Worm (Caenorhabditis elegans) whole organism, L4 larva: ENCODE results near the gene K03A11.1.

Experiments used
- F26F4.8 ChIP-seq: fragments of 200-800 bp; sonication (Bioruptor generic); conservative IDR thresholded peaks from 2 replicates; pipeline ENCODE4 v1.3.6; 2022; ENCODE audit warnings: missing genetic modification characterization, missing compliant biosample characterization
- F37D6.2 ChIP-seq: sonication (generic microtip); optimal IDR thresholded peaks from 2 replicates; lab custom pipeline; 2016; ENCODE audit warnings: mild to moderate bottlenecking, missing genetic modification characterization, missing compliant biosample characterization
- T26A8.4 ChIP-seq: fragments of 200-800 bp; sonication (Bioruptor generic); IDR thresholded peaks from 2 replicates; pipeline ENCODE4 v1.3.6; 2022; ENCODE audit warnings: missing genetic modification characterization, missing compliant biosample characterization
- Y75B8A.6 ChIP-seq: fragments of 200-800 bp; sonication (Bioruptor generic); IDR thresholded peaks from 2 replicates; pipeline ENCODE4 v1.3.6; 2022; ENCODE audit warnings: missing genetic modification reagents, missing genetic modification characterization, missing compliant biosample characterization
- ZK337.2 ChIP-seq: fragments of 200-800 bp; sonication (Bioruptor generic); IDR thresholded peaks from 2 replicates; pipeline ENCODE4 v1.3.6; 2022; ENCODE audit warnings: missing genetic modification reagents, missing genetic modification characterization, missing compliant biosample characterization
- aha-1 ChIP-seq: fragments of 150-350 bp; peaks from one replicate; lab custom pipeline; 2014; ENCODE audit warnings: missing biosample characterization, missing genetic modification characterization
- ceh-20 ChIP-seq: fragments of 200-800 bp; sonication (Bioruptor generic); IDR thresholded peaks from 2 replicates; pipeline ENCODE4 v1.3.6; 2022; ENCODE audit warnings: missing genetic modification reagents, missing genetic modification characterization, missing compliant biosample characterization
- ceh-82 ChIP-seq: sonication (generic microtip); optimal IDR thresholded peaks from 2 replicates; lab custom pipeline; 2017; ENCODE audit warnings: missing biosample characterization, missing genetic modification characterization
- daf-19 ChIP-seq: fragments of 200-800 bp; sonication (Bioruptor generic); conservative IDR thresholded peaks from 2 replicates; pipeline ENCODE4 v1.3.6; 2022; ENCODE audit warnings: missing genetic modification characterization, missing compliant biosample characterization
- dmd-6 ChIP-seq: fragments of 200-800 bp; sonication (Bioruptor generic); IDR thresholded peaks from 2 replicates; pipeline ENCODE4 v1.3.6; 2022; ENCODE audit warnings: missing genetic modification reagents, missing genetic modification characterization, missing compliant biosample characterization
- dmd-8 ChIP-seq: fragments of 200-800 bp; sonication (Bioruptor generic); IDR thresholded peaks from 2 replicates; pipeline ENCODE4 v1.3.6; 2022; ENCODE audit warnings: missing genetic modification characterization, missing compliant biosample characterization
- dmd-9 ChIP-seq: fragments of 200-800 bp; sonication (Bioruptor generic); IDR thresholded peaks from 2 replicates; pipeline ENCODE4 v1.3.6; 2022; ENCODE audit warnings: missing genetic modification reagents, missing genetic modification characterization, missing compliant biosample characterization
- dpl-1 ChIP-seq: fragments of 150-350 bp; optimal IDR thresholded peaks from 2 replicates; lab custom pipeline; 2014; ENCODE audit warnings: missing biosample characterization, missing genetic modification reagents, missing genetic modification characterization
- duxl-1 ChIP-seq: sonication (generic microtip); optimal IDR thresholded peaks from 2 replicates; lab custom pipeline; 2016; ENCODE audit warnings: mild to moderate bottlenecking, missing genetic modification characterization, moderate library complexity, missing compliant biosample characterization; ENCODE audit not compliant: poor library complexity
- egl-43 ChIP-seq: fragments of 200-800 bp; sonication (Bioruptor generic); IDR thresholded peaks from 2 replicates; pipeline ENCODE4 v1.3.6; 2022; ENCODE audit warnings: missing genetic modification reagents, missing genetic modification characterization, missing compliant biosample characterization
- hif-1 ChIP-seq, 2 experiments: sonication (generic microtip); optimal IDR thresholded peaks; 2 replicates each; lab custom pipeline; 2016 to 2017; ENCODE audit warnings: missing compliant biosample characterization in 2 of 2, missing genetic modification characterization in 2 of 2, missing genetic modification reagents in 2 of 2, missing genotype in 2 of 2, mild to moderate bottlenecking in 1 of 2
- hlh-11 ChIP-seq: fragments of 200-800 bp; sonication (Bioruptor generic); optimal IDR thresholded peaks from 2 replicates; lab custom pipeline; 2018; ENCODE audit warnings: mild to moderate bottlenecking, missing genetic modification characterization, missing compliant biosample characterization
- hlh-30 ChIP-seq: sonication (generic microtip); optimal IDR thresholded peaks from 2 replicates; lab custom pipeline; 2017; ENCODE audit warnings: antibody characterized with exemption, mild to moderate bottlenecking, missing genetic modification characterization, missing compliant biosample characterization; ENCODE audit not compliant: insufficient read depth
- jun-1 ChIP-seq: fragments of 150-350 bp; optimal IDR thresholded peaks from 2 replicates; lab custom pipeline; 2014; ENCODE audit warnings: missing biosample characterization, missing genetic modification reagents, missing genetic modification characterization
- lin-15B ChIP-seq: fragments of 150-350 bp; sonication (generic microtip); optimal IDR thresholded peaks from 3 replicates; lab custom pipeline; 2014; ENCODE audit warnings: missing biosample characterization, missing genetic modification characterization
- lsy-2 ChIP-seq, 2 experiments: fragments of 150-350 bp in 1 of 2; sonication (generic microtip) in 1 of 2; optimal IDR thresholded peaks; 2 replicates each; lab custom pipeline; 2014 to 2017; ENCODE audit warnings: missing biosample characterization in 2 of 2, missing genetic modification characterization in 2 of 2
- madf-5 ChIP-seq, 2 experiments: fragments of 200-800 bp; sonication (Bioruptor generic); IDR thresholded peaks; 2 replicates each; pipeline ENCODE4 v1.3.6; 2022; ENCODE audit warnings: missing compliant biosample characterization in 2 of 2, missing genetic modification characterization in 2 of 2
- mdl-1 ChIP-seq, 2 experiments: fragments of 150-350 bp in 1 of 2; sonication (generic microtip) in 1 of 2; optimal IDR thresholded peaks; 2 replicates each; lab custom pipeline; 2014 to 2017; ENCODE audit warnings: missing biosample characterization in 2 of 2, missing genetic modification characterization in 2 of 2
- mdt-29 ChIP-seq: fragments of 200-800 bp; sonication (Bioruptor generic); IDR thresholded peaks from 2 replicates; pipeline ENCODE4 v1.3.6; 2022; ENCODE audit warnings: missing genetic modification reagents, missing genetic modification characterization, missing compliant biosample characterization
- mep-1 ChIP-seq: fragments of 150-350 bp; sonication (generic microtip); optimal IDR thresholded peaks from 3 replicates; lab custom pipeline; 2014; ENCODE audit warnings: missing biosample characterization, missing genetic modification characterization
- mxl-3 ChIP-seq: fragments of 200-800 bp; sonication (Bioruptor generic); optimal IDR thresholded peaks from 2 replicates; lab custom pipeline; 2018; ENCODE audit warnings: mild to moderate bottlenecking, missing genetic modification characterization, missing compliant biosample characterization
- nhr-11 ChIP-seq: fragments of 150-350 bp; optimal IDR thresholded peaks from 2 replicates; lab custom pipeline; 2014; ENCODE audit warnings: missing biosample characterization, missing genetic modification characterization
- nhr-237 ChIP-seq: sonication (generic microtip); optimal IDR thresholded peaks from 2 replicates; lab custom pipeline; 2017; ENCODE audit warnings: missing biosample characterization, missing genetic modification characterization
- nhr-41 ChIP-seq: fragments of 200-800 bp; sonication (Bioruptor generic); IDR thresholded peaks from 2 replicates; pipeline ENCODE4 v1.3.6; 2022; ENCODE audit warnings: missing genetic modification reagents, missing genetic modification characterization, missing compliant biosample characterization
- nhr-6 ChIP-seq: fragments of 150-350 bp; optimal IDR thresholded peaks from 2 replicates; lab custom pipeline; 2014; ENCODE audit warnings: missing biosample characterization, missing genetic modification characterization
- set-16 ChIP-seq: fragments of 200-800 bp; sonication (Bioruptor generic); IDR thresholded peaks from 2 replicates; pipeline ENCODE4 v1.3.6; 2022; ENCODE audit warnings: missing genetic modification reagents, missing genetic modification characterization, missing compliant biosample characterization
- unc-62 ChIP-seq, 3 experiments: fragments of 150-350 bp in 1 of 3; sonication (generic microtip); optimal IDR thresholded peaks in 2 of 3; peaks in 1 of 3; 1 replicate in 1 of 3; 2 replicates in 2 of 3; lab custom pipeline; 2014 to 2017; ENCODE audit warnings: missing biosample characterization in 3 of 3, missing genetic modification characterization in 3 of 3, missing genetic modification reagents in 3 of 3, missing genotype in 1 of 3
- vab-7 ChIP-seq: fragments of 200-800 bp; sonication (Bioruptor generic); IDR thresholded peaks from 2 replicates; pipeline ENCODE4 v1.3.6; 2022; ENCODE audit warnings: missing genetic modification reagents, missing genetic modification characterization, missing compliant biosample characterization
- zag-1 ChIP-seq: fragments of 150-350 bp; optimal IDR thresholded peaks from 2 replicates; lab custom pipeline; 2014; ENCODE audit warnings: missing biosample characterization, missing genetic modification characterization
- zfp-3 ChIP-seq: fragments of 200-800 bp; sonication (Bioruptor generic); conservative IDR thresholded peaks from 2 replicates; pipeline ENCODE4 v1.3.6; 2022; ENCODE audit warnings: missing genetic modification reagents, missing genetic modification characterization, missing compliant biosample characterization
- zip-11 ChIP-seq: fragments of 200-800 bp; sonication (Bioruptor generic); IDR thresholded peaks from 2 replicates; pipeline ENCODE4 v1.3.6; 2022; ENCODE audit warnings: missing genetic modification characterization, missing compliant biosample characterization
- ztf-11 ChIP-seq: fragments of 150-350 bp; optimal IDR thresholded peaks from 2 replicates; lab custom pipeline; 2014; ENCODE audit warnings: missing biosample characterization, missing genetic modification characterization

K03A11.1 gene

DNA sequence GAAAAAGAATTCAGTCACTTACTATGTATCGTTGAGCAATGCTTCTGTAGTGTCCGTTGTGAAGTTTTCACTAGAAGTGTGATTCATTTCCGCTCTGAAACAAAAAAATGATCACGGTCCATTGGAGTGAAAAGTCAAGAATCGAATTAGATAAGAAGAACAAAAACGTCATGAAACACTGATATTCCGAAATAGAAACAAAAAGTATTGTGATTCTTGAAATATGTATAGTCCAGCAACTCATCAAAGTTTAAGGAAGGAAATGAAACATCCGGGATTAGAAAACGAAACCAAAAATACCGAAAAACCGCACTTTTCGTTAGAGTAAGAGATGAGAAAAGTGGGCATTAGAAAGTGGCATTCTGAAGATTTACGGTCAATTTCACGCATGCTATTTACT lies 18.9 kb upstream of the K03A11.1 start, which contains the start of gene npr-10:
npr-10 (minus strand) TSS at position 101 of the 400 bp plus-strand sequence.
- no peak for TF ChIP-seq dmd-6 (GFP tag; lab: Robert Waterston, UW)
- no peak for TF ChIP-seq ceh-82 (tag; lab: Kevin White, UChicago)
- TF ChIP-seq dpl-1 (GFP tag; lab: Kevin White, UChicago) = no peak
- no peak for TF ChIP-seq hlh-30
- TF ChIP-seq daf-19 (GFP tag; lab: Robert Waterston, UW) = no peak
- no peak for TF ChIP-seq dmd-8
- no peak for TF ChIP-seq nhr-237 (tag; lab: Kevin White, UChicago)
- TF ChIP-seq madf-5 (GFP tag; IDR thresholded peaks at IDR 0.05; lab: Robert Waterston, UW) = no peak
- TF ChIP-seq T26A8.4 (GFP tag; lab: Robert Waterston, UW) = no peak
- no peak for TF ChIP-seq jun-1 (tag; lab: Kevin White, UChicago)
- no peak for TF ChIP-seq set-16 (GFP tag; lab: Robert Waterston, UW)
- TF ChIP-seq Y75B8A.6 = no peak
- no peak for TF ChIP-seq aha-1 (tag; lab: Kevin White, UChicago)
- no peak for TF ChIP-seq unc-62 (GFP tag; optimal IDR thresholded peaks at IDR 0.05 in 1 of 2; lab: Kevin White, UChicago)
- TF ChIP-seq unc-62 (tag; optimal IDR thresholded peaks at IDR 0.05; lab: Kevin White, UChicago) = no peak

DNA sequence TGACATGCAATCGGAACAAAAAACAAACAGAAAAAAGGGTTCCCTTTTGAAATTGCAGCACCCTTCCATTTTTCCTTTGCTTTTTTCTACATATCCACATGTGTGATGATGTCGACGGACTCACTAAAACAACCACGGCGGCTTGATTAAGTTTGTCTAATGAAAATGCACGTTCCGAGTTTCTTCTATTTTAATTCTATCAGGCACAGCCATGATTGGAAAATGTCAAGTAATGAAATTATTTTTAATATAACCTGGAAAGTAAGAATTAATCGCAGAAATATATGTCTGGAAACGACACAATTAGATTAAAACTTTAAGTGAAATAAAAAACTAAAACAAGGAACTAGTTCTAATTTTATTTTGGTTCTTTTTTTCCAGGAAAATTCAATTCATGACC lies 17.7 kb upstream of the K03A11.1 start:
- no peak for TF ChIP-seq duxl-1 (tag; lab: Kevin White, UChicago)
- TF ChIP-seq zag-1 = no peak
- TF ChIP-seq mdl-1 (tag; optimal IDR thresholded peaks at IDR 0.05; lab: Kevin White, UChicago) = no peak
- no peak for TF ChIP-seq mxl-3
- no peak for TF ChIP-seq nhr-6 (tag; lab: Kevin White, UChicago)
- TF ChIP-seq mdt-29 (GFP tag; lab: Robert Waterston, UW) = no peak
- TF ChIP-seq T26A8.4 (GFP tag; lab: Robert Waterston, UW) = no peak
- no peak for TF ChIP-seq ztf-11 (tag; lab: Kevin White, UChicago)
- TF ChIP-seq dmd-9 = no peak
- no peak for TF ChIP-seq nhr-11 (tag; lab: Kevin White, UChicago)
- TF ChIP-seq jun-1 (tag; lab: Kevin White, UChicago) = no peak
- no peak for TF ChIP-seq nhr-41 (GFP tag; lab: Robert Waterston, UW)
- no peak for TF ChIP-seq F37D6.2 (tag; lab: Kevin White, UChicago)
- TF ChIP-seq hlh-11 = no peak
- no peak for TF ChIP-seq ZK337.2 (GFP tag; lab: Robert Waterston, UW)
- TF ChIP-seq dmd-6 (GFP tag; lab: Robert Waterston, UW) = no peak
- TF ChIP-seq ceh-20 (GFP tag; lab: Robert Waterston, UW) = no peak
- TF ChIP-seq egl-43 (GFP tag; lab: Robert Waterston, UW) = no peak
- no peak for TF ChIP-seq lin-15B (tag; lab: Kevin White, UChicago)

DNA sequence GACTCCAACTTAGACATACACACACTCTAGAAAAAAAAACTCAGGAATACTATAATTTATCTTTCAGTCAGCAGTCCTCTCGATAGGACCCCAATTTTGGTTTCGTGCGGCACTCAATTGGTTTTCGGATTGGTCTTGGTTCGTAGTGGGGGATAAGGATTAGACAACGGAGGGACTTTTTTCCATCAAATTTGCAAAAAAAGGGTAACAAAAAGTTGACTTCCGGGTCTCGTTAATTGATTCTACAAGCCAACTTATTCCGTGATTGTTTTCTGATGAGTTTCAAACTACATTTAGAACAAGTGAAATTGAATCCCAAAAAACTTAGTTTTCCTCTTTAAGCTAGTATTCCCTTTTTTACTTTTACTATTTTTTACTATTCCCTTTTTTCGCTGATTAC lies 17.2 kb upstream of the K03A11.1 start:
- TF ChIP-seq unc-62 (GFP tag; optimal IDR thresholded peaks at IDR 0.05 in 1 of 2; lab: Kevin White, UChicago) (peak in 1 of 2 experiments; percentile 60), unc-62 (tag; optimal IDR thresholded peaks at IDR 0.05; lab: Kevin White, UChicago) (no peak), dmd-6 (GFP tag; lab: Robert Waterston, UW) (no peak), vab-7 (no peak), hif-1 (tag; optimal IDR thresholded peaks at IDR 0.05; lab: Kevin White, UChicago) (no peak), lsy-2 (tag; optimal IDR thresholded peaks at IDR 0.05; lab: Kevin White, UChicago) (no peak), F26F4.8 (no peak), aha-1 (tag; lab: Kevin White, UChicago) (peak; percentile 26), zfp-3 (GFP tag; lab: Robert Waterston, UW) (no peak), zip-11 (GFP tag; lab: Robert Waterston, UW) (no peak), mep-1 (tag; lab: Kevin White, UChicago) (no peak)
